Fruit fly (Drosophila melanogaster) whole organism, embryonic: ENCODE measurements around the gene CG44040.

Experiments
- Atf3 ChIP-seq: fragments of 200-800 bp; sonication (Bioruptor generic); optimal IDR thresholded peaks from 3 replicates; lab custom pipeline; 2016; ENCODE audit warnings: missing biosample characterization, missing genetic modification characterization
- CG1024 ChIP-seq: fragments of 200-800 bp; sonication (Bioruptor generic); IDR thresholded peaks from 2 replicates; pipeline ENCODE4 v1.3.6; 2022; ENCODE audit warnings: missing biosample characterization, missing genetic modification characterization
- CG10565 ChIP-seq: fragments of 200-800 bp; sonication (Bioruptor generic); optimal IDR thresholded peaks from 3 replicates; lab custom pipeline; 2016; ENCODE audit warnings: missing biosample characterization, mild to moderate bottlenecking, missing genetic modification characterization
- CG10979 ChIP-seq: fragments of 200-800 bp; sonication (Bioruptor generic); optimal IDR thresholded peaks from 2 replicates; lab custom pipeline; 2018; ENCODE audit warnings: missing biosample characterization, mild to moderate bottlenecking, missing genetic modification characterization, moderate library complexity
- CG12071 ChIP-seq: fragments of 200-800 bp; sonication (Bioruptor generic); optimal IDR thresholded peaks from 3 replicates; lab custom pipeline; 2018; ENCODE audit warnings: missing biosample characterization, mild to moderate bottlenecking, missing genetic modification characterization
- CG12299 ChIP-seq: fragments of 200-800 bp; sonication (Bioruptor generic); optimal IDR thresholded peaks from 2 replicates; lab custom pipeline; 2018; ENCODE audit warnings: missing biosample characterization, mild to moderate bottlenecking, missing genetic modification characterization
- CG12769 ChIP-seq: fragments of 200-800 bp; sonication (Bioruptor generic); optimal IDR thresholded peaks from 2 replicates; lab custom pipeline; 2019; ENCODE audit warnings: missing biosample characterization, mild to moderate bottlenecking, missing genetic modification characterization, moderate library complexity
- CG13287 ChIP-seq: fragments of 200-800 bp; sonication (Bioruptor generic); IDR thresholded peaks from 2 replicates; pipeline ENCODE4 v1.3.6; 2022; ENCODE audit warnings: missing biosample characterization, missing genetic modification characterization; ENCODE audit not compliant: partially characterized antibody
- CG14965 ChIP-seq: fragments of 200-800 bp; sonication (Bioruptor generic); optimal IDR thresholded peaks from 2 replicates; lab custom pipeline; 2016; ENCODE audit warnings: missing biosample characterization, missing genetic modification characterization, borderline replicate concordance
- CG1529 ChIP-seq: fragments of 200-800 bp; sonication (Bioruptor generic); optimal IDR thresholded peaks from 3 replicates; lab custom pipeline; 2018; ENCODE audit warnings: missing biosample characterization, missing genetic modification characterization
- CG15514 ChIP-seq: fragments of 200-800 bp; sonication (Bioruptor generic); optimal IDR thresholded peaks from 3 replicates; lab custom pipeline; 2017; ENCODE audit warnings: missing biosample characterization, missing genetic modification characterization, mild to moderate bottlenecking, moderate library complexity, missing genetic modification reagents
- CG16863 ChIP-seq: fragments of 200-800 bp; sonication (Bioruptor generic); optimal IDR thresholded peaks from 3 replicates; lab custom pipeline; 2016; ENCODE audit warnings: missing biosample characterization, missing genetic modification characterization
- CG18619 ChIP-seq: fragments of 200-800 bp; sonication (Bioruptor generic); optimal IDR thresholded peaks from 3 replicates; lab custom pipeline; 2017; ENCODE audit warnings: missing biosample characterization, mild to moderate bottlenecking, missing genetic modification characterization
- CG31224 ChIP-seq: fragments of 200-800 bp; sonication (Bioruptor generic); IDR thresholded peaks from 2 replicates; pipeline ENCODE4 v1.3.6; 2022; ENCODE audit warnings: missing biosample characterization, missing genetic modification characterization
- CG6175 ChIP-seq: fragments of 200-800 bp; sonication (Bioruptor generic); IDR thresholded peaks from 3 replicates; pipeline ENCODE4 v1.3.6; 2022; ENCODE audit warnings: missing biosample characterization, missing genetic modification characterization
- CG6654 ChIP-seq: fragments of 200-800 bp; sonication (Bioruptor generic); optimal IDR thresholded peaks from 2 replicates; lab custom pipeline; 2017; ENCODE audit warnings: missing biosample characterization, mild to moderate bottlenecking, missing genetic modification characterization
- CG6854 ChIP-seq: fragments of 200-800 bp; sonication (Bioruptor generic); optimal IDR thresholded peaks from 3 replicates; lab custom pipeline; 2017; ENCODE audit warnings: missing biosample characterization, mild to moderate bottlenecking, missing genetic modification characterization
- CG7839 ChIP-seq: fragments of 200-800 bp; sonication (Bioruptor generic); optimal IDR thresholded peaks from 3 replicates; lab custom pipeline; 2018; ENCODE audit warnings: missing biosample characterization, mild to moderate bottlenecking, missing genetic modification characterization, moderate library complexity
- CoRest ChIP-seq: fragments of 200-800 bp; sonication (Bioruptor generic); optimal IDR thresholded peaks from 3 replicates; lab custom pipeline; 2018; ENCODE audit warnings: missing biosample characterization, mild to moderate bottlenecking, missing genetic modification characterization, moderate library complexity
- Dek ChIP-seq: fragments of 200-800 bp; sonication (Bioruptor generic); optimal IDR thresholded peaks from 3 replicates; lab custom pipeline; 2019; ENCODE audit warnings: missing biosample characterization, mild to moderate bottlenecking, missing genetic modification characterization, moderate library complexity
- E2f1 ChIP-seq: fragments of 200-800 bp; sonication (Bioruptor generic); IDR thresholded peaks from 2 replicates; pipeline ENCODE4 v1.3.6; 2022; ENCODE audit warnings: missing biosample characterization, missing genetic modification characterization
- Elba2 ChIP-seq: fragments of 200-800 bp; sonication (Bioruptor generic); optimal IDR thresholded peaks from 3 replicates; lab custom pipeline; 2016; ENCODE audit warnings: missing biosample characterization, missing genetic modification characterization
- HmgD ChIP-seq: fragments of 200-800 bp; sonication (Bioruptor generic); optimal IDR thresholded peaks from 3 replicates; lab custom pipeline; 2016; ENCODE audit warnings: missing biosample characterization, missing genetic modification characterization
- Hr3 ChIP-seq: fragments of 200-800 bp; sonication (Bioruptor generic); optimal IDR thresholded peaks from 3 replicates; lab custom pipeline; 2016; ENCODE audit warnings: missing biosample characterization, missing genetic modification characterization
- Lpt ChIP-seq: fragments of >200 bp; optimal IDR thresholded peaks from 2 replicates; lab custom pipeline; 2018; ENCODE audit warnings: missing biosample characterization, missing genetic modification characterization
- MESR4 ChIP-seq: fragments of 200-800 bp; sonication (Bioruptor generic); optimal IDR thresholded peaks from 2 replicates; lab custom pipeline; 2018; ENCODE audit warnings: missing biosample characterization, mild to moderate bottlenecking, missing genetic modification characterization, moderate library complexity
- Med ChIP-seq: fragments of 200-800 bp; sonication (Bioruptor generic); peaks from one replicate; lab custom pipeline; 2016; ENCODE audit warnings: missing biosample characterization, missing genetic modification characterization, mild to moderate bottlenecking, inconsistent platforms, moderate library complexity
- Neu2 ChIP-seq: fragments of 200-800 bp; sonication (Bioruptor generic); optimal IDR thresholded peaks from 3 replicates; lab custom pipeline; 2016; ENCODE audit warnings: missing biosample characterization, missing genetic modification characterization, borderline replicate concordance
- Side ChIP-seq: fragments of 200-800 bp; sonication (Bioruptor generic); optimal IDR thresholded peaks from 2 replicates; lab custom pipeline; 2016; ENCODE audit warnings: missing biosample characterization, missing genetic modification characterization
- Sox102F ChIP-seq: fragments of 200-800 bp; sonication (Bioruptor generic); optimal IDR thresholded peaks from 2 replicates; lab custom pipeline; 2018; ENCODE audit warnings: missing biosample characterization, mild to moderate bottlenecking, missing genetic modification characterization, moderate library complexity
- Spps ChIP-seq: fragments of 200-800 bp; sonication (Bioruptor generic); optimal IDR thresholded peaks from 2 replicates; lab custom pipeline; 2018; ENCODE audit warnings: missing biosample characterization, mild to moderate bottlenecking, missing genetic modification characterization
- TFAM ChIP-seq: fragments of 200-800 bp; sonication (Bioruptor generic); optimal IDR thresholded peaks from 2 replicates; lab custom pipeline; 2017; ENCODE audit warnings: missing biosample characterization, missing genetic modification characterization, inconsistent platforms
- al ChIP-seq: fragments of 200-800 bp; sonication (Bioruptor generic); IDR thresholded peaks from 2 replicates; pipeline ENCODE4 v1.3.6; 2022; ENCODE audit warnings: missing biosample characterization, missing genetic modification characterization
- ase ChIP-seq: fragments of 200-800 bp; sonication (Bioruptor generic); IDR thresholded peaks from 3 replicates; pipeline ENCODE4 v1.3.6; 2022; ENCODE audit warnings: missing biosample characterization, missing genetic modification characterization
- br ChIP-seq: fragments of >200 bp; optimal IDR thresholded peaks from 2 replicates; lab custom pipeline; 2017
- cas ChIP-seq: fragments of 200-800 bp; sonication (Bioruptor generic); IDR thresholded peaks from 2 replicates; pipeline ENCODE4 v1.3.6; 2022; ENCODE audit warnings: missing biosample characterization, missing genetic modification characterization
- chif ChIP-seq, 2 experiments: fragments of 200-800 bp; sonication (Bioruptor generic); optimal IDR thresholded peaks; 3 replicates each; lab custom pipeline; 2016; ENCODE audit warnings: missing biosample characterization in 2 of 2, missing genetic modification characterization in 2 of 2
- dm ChIP-seq: fragments of 200-800 bp; sonication (Bioruptor generic); optimal IDR thresholded peaks from 3 replicates; lab custom pipeline; 2016; ENCODE audit warnings: missing biosample characterization, missing genetic modification characterization
- fru ChIP-seq: fragments of >200 bp; optimal IDR thresholded peaks from 2 replicates; lab custom pipeline; 2017
- grau ChIP-seq: fragments of 200-800 bp; optimal IDR thresholded peaks from 3 replicates; lab custom pipeline; 2019; ENCODE audit warnings: missing biosample characterization, mild to moderate bottlenecking, missing genetic modification characterization, moderate library complexity
- grn ChIP-seq: fragments of 200-800 bp; sonication (Bioruptor generic); optimal IDR thresholded peaks from 3 replicates; lab custom pipeline; 2017; ENCODE audit warnings: missing biosample characterization, missing genetic modification characterization
- gsb ChIP-seq: fragments of 200-800 bp; sonication (Bioruptor generic); IDR thresholded peaks from 2 replicates; pipeline ENCODE4 v1.3.6; 2022; ENCODE audit warnings: missing biosample characterization, missing genetic modification characterization
- hbn ChIP-seq: fragments of 200-800 bp; sonication (Bioruptor generic); IDR thresholded peaks from 2 replicates; pipeline ENCODE4 v1.3.6; 2022; ENCODE audit warnings: missing biosample characterization, missing genetic modification characterization; ENCODE audit not compliant: partially characterized antibody
- jing ChIP-seq: fragments of 200-800 bp; sonication (Bioruptor generic); optimal IDR thresholded peaks from 2 replicates; lab custom pipeline; 2018; ENCODE audit warnings: missing biosample characterization, mild to moderate bottlenecking, missing genetic modification characterization
- luna ChIP-seq: fragments of 200-800 bp; sonication (Bioruptor generic); optimal IDR thresholded peaks from 2 replicates; lab custom pipeline; 2016; ENCODE audit warnings: missing biosample characterization, missing genetic modification characterization
- p53 ChIP-seq: fragments of 200-800 bp; sonication (Bioruptor generic); optimal IDR thresholded peaks from 2 replicates; lab custom pipeline; 2016; ENCODE audit warnings: missing biosample characterization, missing genetic modification characterization
- scrt ChIP-seq: fragments of 200-800 bp; sonication (Bioruptor generic); optimal IDR thresholded peaks from 2 replicates; lab custom pipeline; 2018; ENCODE audit warnings: missing biosample characterization, mild to moderate bottlenecking, missing genetic modification characterization, moderate library complexity
- slp2 ChIP-seq: fragments of 200-800 bp; sonication (Bioruptor generic); optimal IDR thresholded peaks from 2 replicates; lab custom pipeline; 2016; ENCODE audit warnings: missing biosample characterization, missing genetic modification characterization
- stwl ChIP-seq: fragments of 200-800 bp; sonication (Bioruptor generic); optimal IDR thresholded peaks from 3 replicates; lab custom pipeline; 2018; ENCODE audit warnings: missing biosample characterization, mild to moderate bottlenecking, missing genetic modification characterization, moderate library complexity
- tna ChIP-seq: fragments of 200-800 bp; sonication (Bioruptor generic); IDR thresholded peaks from 2 replicates; pipeline ENCODE4 v1.3.6; 2022; ENCODE audit warnings: missing biosample characterization, missing genetic modification characterization; ENCODE audit not compliant: partially characterized antibody

Gene CG44040

DNA sequence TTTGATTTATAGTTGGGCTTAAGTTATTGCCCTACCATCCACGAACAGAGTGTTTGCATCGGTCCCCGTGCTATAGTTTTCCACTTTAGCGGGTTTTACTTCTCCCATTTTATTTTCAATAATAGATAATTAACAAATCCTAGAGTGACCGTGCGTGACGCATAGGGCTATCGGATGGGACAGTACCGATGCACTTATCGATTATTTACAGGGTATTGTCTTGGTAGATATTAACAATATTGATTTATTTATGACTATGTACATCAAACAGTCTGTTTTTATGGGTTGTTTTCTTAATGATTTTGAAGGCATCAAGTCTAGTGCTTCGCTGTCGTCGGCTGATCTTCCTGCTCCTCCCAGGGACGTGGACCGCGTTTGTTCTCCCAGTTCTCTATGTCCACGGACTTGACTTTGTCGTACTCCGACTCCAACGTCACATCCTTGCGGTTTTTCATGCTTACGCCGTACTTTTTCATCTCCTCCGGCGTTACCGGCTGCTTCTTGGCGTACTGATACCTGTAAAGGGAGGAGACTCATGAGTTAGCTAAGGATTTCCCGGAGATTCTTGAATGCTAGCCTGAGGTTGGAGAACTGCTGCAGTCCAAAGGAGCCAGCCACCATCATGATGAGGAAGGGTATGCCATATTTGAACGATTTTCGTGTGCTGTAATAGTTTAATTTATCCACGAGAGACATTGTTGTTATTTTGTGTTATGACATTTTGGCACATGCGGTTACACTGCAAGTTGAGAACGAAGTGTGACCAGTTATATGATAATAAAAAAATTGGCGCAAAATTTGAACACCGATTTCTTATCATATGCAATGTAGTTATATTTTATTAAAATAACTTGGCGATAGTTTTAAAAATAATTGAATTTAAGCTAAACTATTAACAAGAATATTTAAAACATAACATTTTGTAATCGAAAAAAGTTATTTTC, 42.0 kb upstream of the CG44040 start, which contains the start of the genes MRG15 and Tm1 (continued):
- TF ChIP-seq CG6654 (GFP tag; lab: Kevin White, UChicago) (no peak), CG10565 (GFP tag; lab: Kevin White, UChicago) (no peak), Spps (tag; lab: Kevin White, UChicago) (no peak), dm (GFP tag; lab: Kevin White, UChicago) (no peak), CG31224 (GFP tag; lab: Robert Waterston, UW) (no peak), slp2 (GFP tag; lab: Kevin White, UChicago) (peak; percentile 14), TFAM (no peak), jing (GFP tag; lab: Kevin White, UChicago) (no peak), gsb (GFP tag; lab: Robert Waterston, UW) (no peak), Elba2 (GFP tag; lab: Kevin White, UChicago) (no peak), luna (GFP tag; lab: Kevin White, UChicago) (no peak), scrt (GFP tag; lab: Kevin White, UChicago) (no peak), Med (peak; percentile 35), br (lab: Kevin White, UChicago) (no peak), fru (no peak), CG12769 (no peak), al (no peak), grn (GFP tag; lab: Kevin White, UChicago) (no peak), Lpt (no peak), CG6854 (GFP tag; lab: Kevin White, UChicago) (no peak), hbn (GFP tag; lab: Robert Waterston, UW) (peak; percentile 59; the same call in 1 of the 2 replicates), CG14965 (GFP tag; lab: Kevin White, UChicago) (no peak), HmgD (GFP tag; lab: Kevin White, UChicago) (no peak), Atf3 (GFP tag; lab: Kevin White, UChicago) (no peak), MESR4 (GFP tag; lab: Kevin White, UChicago) (peak; percentile 49), CG13287 (GFP tag; lab: Robert Waterston, UW) (peak; percentile 72), Hr3 (GFP tag; lab: Kevin White, UChicago) (no peak), CG16863 (GFP tag; lab: Kevin White, UChicago) (no peak), Side (GFP tag; lab: Kevin White, UChicago) (no peak), CG12071 (GFP tag; lab: Kevin White, UChicago) (no peak), tna (GFP tag; lab: Robert Waterston, UW) (peak; percentile 58), CG7839 (tag; lab: Kevin White, UChicago) (no peak), grau (no peak), stwl (tag; lab: Kevin White, UChicago) (peak; percentile 19), CG12299 (tag; lab: Kevin White, UChicago) (no peak), E2f1 (GFP tag; lab: Robert Waterston, UW) (no peak), Neu2 (GFP tag; lab: Kevin White, UChicago) (no peak), CG1024 (no peak), CG18619 (no peak), CG1529 (GFP tag; lab: Kevin White, UChicago) (no peak), ase (GFP tag; lab: Robert Waterston, UW) (no peak), p53 (GFP tag; lab: Kevin White, UChicago) (no peak), Dek (tag; lab: Kevin White, UChicago) (no peak), CG15514 (GFP tag; lab: Kevin White, UChicago) (peak; percentile 38), cas (GFP tag; lab: Robert Waterston, UW) (no peak), chif (GFP tag; optimal IDR thresholded peaks at IDR 0.05; lab: Kevin White, UChicago) (no peak), CoRest (no peak), Sox102F (GFP tag; lab: Kevin White, UChicago) (no peak), CG6175 (GFP tag; lab: Robert Waterston, UW) (no peak), CG10979 (no peak)
